Fruit fly (Drosophila melanogaster) whole organism, prepupa: ENCODE results near the gene CG17127.

Source experiments
- CG16779 ChIP-seq: fragments of 200-800 bp; sonication (Bioruptor generic); optimal IDR thresholded peaks from 3 replicates; lab custom pipeline; 2017; ENCODE audit warnings: missing biosample characterization, mild to moderate bottlenecking, missing genetic modification characterization
- CG31627 ChIP-seq: fragments of 200-800 bp; sonication (Bioruptor generic); optimal IDR thresholded peaks from 3 replicates; lab custom pipeline; 2016; ENCODE audit warnings: missing biosample characterization, missing genetic modification characterization
- spab ChIP-seq: fragments of 200-800 bp; sonication (Bioruptor generic); optimal IDR thresholded peaks from 2 replicates; lab custom pipeline; 2017; ENCODE audit warnings: missing biosample characterization, mild to moderate bottlenecking, missing genetic modification characterization, missing genetic modification reagents

DNA sequence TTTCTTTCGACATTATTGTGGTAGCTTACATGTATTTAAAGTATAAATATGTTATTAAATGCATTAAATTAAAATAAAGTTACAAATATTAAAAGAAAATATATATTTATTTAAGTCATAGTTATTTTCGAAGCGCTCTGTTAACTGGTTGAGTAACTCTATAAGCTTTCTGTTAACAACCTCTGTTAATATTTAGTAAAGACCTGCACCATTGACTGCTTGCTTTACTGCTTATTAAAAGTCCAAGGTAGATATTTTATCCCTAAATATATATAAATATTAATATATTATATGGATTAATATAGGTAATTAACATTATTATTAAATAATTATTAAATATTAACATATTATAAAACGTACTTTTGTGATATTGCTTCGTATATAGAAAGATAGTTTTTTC, 49.1 kb upstream of the CG17127 start:
- TF ChIP-seq CG16779 (tag; lab: Kevin White, UChicago): no peak
- TF ChIP-seq CG31627: no peak
- no peak for TF ChIP-seq spab
